Fruit fly (Drosophila melanogaster) whole organism, embryonic: Measurements from ENCODE around the gene CG4293.

Source experiments
- Blimp-1 ChIP-seq: fragments of 200-800 bp; sonication (Bioruptor generic); optimal IDR thresholded peaks from 3 replicates; lab custom pipeline; 2018; ENCODE audit warnings: missing biosample characterization, missing genetic modification characterization, mild to moderate bottlenecking, moderate library complexity, missing genetic modification reagents
- CG10209 ChIP-seq: fragments of 200-800 bp; sonication (Bioruptor generic); optimal IDR thresholded peaks from 3 replicates; lab custom pipeline; 2017; ENCODE audit warnings: missing biosample characterization, mild to moderate bottlenecking, missing genetic modification characterization, missing genetic modification reagents
- CG10543 ChIP-seq: fragments of 200-800 bp; sonication (Bioruptor generic); optimal IDR thresholded peaks from 3 replicates; lab custom pipeline; 2017; ENCODE audit warnings: missing biosample characterization, mild to moderate bottlenecking, missing genetic modification characterization, moderate library complexity
- CG12071 ChIP-seq: fragments of 200-800 bp; sonication (Bioruptor generic); optimal IDR thresholded peaks from 3 replicates; lab custom pipeline; 2018; ENCODE audit warnings: missing biosample characterization, mild to moderate bottlenecking, missing genetic modification characterization
- CG12104 ChIP-seq: fragments of 200-800 bp; sonication (Bioruptor generic); optimal IDR thresholded peaks from 3 replicates; lab custom pipeline; 2016; ENCODE audit warnings: missing biosample characterization, missing genetic modification characterization
- CG1233 ChIP-seq: fragments of 200-800 bp; sonication (Bioruptor generic); optimal IDR thresholded peaks from 4 replicates; lab custom pipeline; 2018; ENCODE audit warnings: missing biosample characterization, mild to moderate bottlenecking, missing genetic modification characterization
- CG12769 ChIP-seq: fragments of 200-800 bp; sonication (Bioruptor generic); optimal IDR thresholded peaks from 2 replicates; lab custom pipeline; 2019; ENCODE audit warnings: missing biosample characterization, mild to moderate bottlenecking, missing genetic modification characterization, moderate library complexity
- CG13296 ChIP-seq: fragments of 200-800 bp; sonication (Bioruptor generic); optimal IDR thresholded peaks from 3 replicates; lab custom pipeline; 2018; ENCODE audit warnings: missing biosample characterization, mild to moderate bottlenecking, missing genetic modification characterization
- CG15011 ChIP-seq: fragments of 200-800 bp; sonication (Bioruptor generic); optimal IDR thresholded peaks from 3 replicates; lab custom pipeline; 2018; ENCODE audit warnings: missing biosample characterization, mild to moderate bottlenecking, missing genetic modification characterization
- CG15269 ChIP-seq: fragments of 200-800 bp; sonication (Bioruptor generic); optimal IDR thresholded peaks from 2 replicates; lab custom pipeline; 2018; ENCODE audit warnings: missing biosample characterization, mild to moderate bottlenecking, missing genetic modification characterization, moderate library complexity
- CG1602 ChIP-seq: fragments of 200-800 bp; sonication (Bioruptor generic); optimal IDR thresholded peaks from 3 replicates; lab custom pipeline; 2016; ENCODE audit warnings: missing biosample characterization, missing genetic modification characterization
- CG1603 ChIP-seq: fragments of 200-800 bp; sonication (Bioruptor generic); optimal IDR thresholded peaks from 2 replicates; lab custom pipeline; 2019; ENCODE audit warnings: missing biosample characterization, mild to moderate bottlenecking, missing genetic modification characterization, moderate library complexity
- CG17359 ChIP-seq: fragments of 200-800 bp; sonication (Bioruptor generic); optimal IDR thresholded peaks from 3 replicates; lab custom pipeline; 2018; ENCODE audit warnings: missing biosample characterization, mild to moderate bottlenecking, missing genetic modification characterization, moderate library complexity
- CG17385 ChIP-seq: fragments of 200-800 bp; sonication (Bioruptor generic); optimal IDR thresholded peaks from 3 replicates; lab custom pipeline; 2018; ENCODE audit warnings: missing biosample characterization, mild to moderate bottlenecking, missing genetic modification characterization
- CG17568 ChIP-seq: fragments of 200-800 bp; sonication (Bioruptor generic); optimal IDR thresholded peaks from 2 replicates; lab custom pipeline; 2018; ENCODE audit warnings: missing biosample characterization, mild to moderate bottlenecking, missing genetic modification characterization, moderate library complexity
- CG18599 ChIP-seq: fragments of 200-800 bp; sonication (Bioruptor generic); optimal IDR thresholded peaks from 3 replicates; lab custom pipeline; 2017; ENCODE audit warnings: missing biosample characterization, missing genetic modification characterization, mild to moderate bottlenecking, moderate library complexity, missing genetic modification reagents
- CG2678 ChIP-seq: fragments of 200-800 bp; sonication (Bioruptor generic); optimal IDR thresholded peaks from 3 replicates; lab custom pipeline; 2019; ENCODE audit warnings: missing biosample characterization, mild to moderate bottlenecking, missing genetic modification characterization, moderate library complexity
- CG3281 ChIP-seq: fragments of 200-800 bp; sonication (Bioruptor generic); optimal IDR thresholded peaks from 3 replicates; lab custom pipeline; 2017; ENCODE audit warnings: missing biosample characterization, mild to moderate bottlenecking, missing genetic modification characterization
- CG5953 ChIP-seq: fragments of 200-800 bp; sonication (Bioruptor generic); IDR thresholded peaks from 2 replicates; pipeline ENCODE4 v1.3.6; 2022; ENCODE audit warnings: missing biosample characterization, missing genetic modification characterization
- CG6813 ChIP-seq: fragments of 200-800 bp; sonication (Bioruptor generic); optimal IDR thresholded peaks from 2 replicates; lab custom pipeline; 2017; ENCODE audit warnings: missing biosample characterization, missing genetic modification characterization, mild to moderate bottlenecking, moderate library complexity, missing genetic modification reagents
- CG6854 ChIP-seq: fragments of 200-800 bp; sonication (Bioruptor generic); optimal IDR thresholded peaks from 3 replicates; lab custom pipeline; 2017; ENCODE audit warnings: missing biosample characterization, mild to moderate bottlenecking, missing genetic modification characterization
- CG7271 ChIP-seq: fragments of 200-800 bp; sonication (Bioruptor generic); optimal IDR thresholded peaks from 2 replicates; lab custom pipeline; 2018; ENCODE audit warnings: missing biosample characterization, mild to moderate bottlenecking, missing genetic modification characterization, moderate library complexity
- CrebB ChIP-seq: fragments of 200-800 bp; sonication (Bioruptor generic); optimal IDR thresholded peaks from 3 replicates; lab custom pipeline; 2018; ENCODE audit warnings: missing biosample characterization, mild to moderate bottlenecking, missing genetic modification characterization
- D19B ChIP-seq: fragments of 200-800 bp; sonication (Bioruptor generic); optimal IDR thresholded peaks from 2 replicates; lab custom pipeline; 2017; ENCODE audit warnings: missing biosample characterization, mild to moderate bottlenecking, missing genetic modification characterization
- Fer1 ChIP-seq: fragments of 200-800 bp; sonication (Bioruptor generic); optimal IDR thresholded peaks from 2 replicates; lab custom pipeline; 2017; ENCODE audit warnings: missing biosample characterization, mild to moderate bottlenecking, missing genetic modification characterization
- HHEX ChIP-seq: fragments of 200-800 bp; sonication (Bioruptor generic); optimal IDR thresholded peaks from 3 replicates; lab custom pipeline; 2017; ENCODE audit warnings: missing biosample characterization, mild to moderate bottlenecking, missing genetic modification characterization, missing genetic modification reagents
- HmgZ ChIP-seq: fragments of 200-800 bp; sonication (Bioruptor generic); optimal IDR thresholded peaks from 2 replicates; lab custom pipeline; 2018; ENCODE audit warnings: missing biosample characterization, mild to moderate bottlenecking, missing genetic modification characterization
- Hmr ChIP-seq: fragments of 200-800 bp; sonication (Bioruptor generic); optimal IDR thresholded peaks from 3 replicates; lab custom pipeline; 2017; ENCODE audit warnings: mild to moderate bottlenecking, missing biosample characterization, missing genetic modification reagents, missing genetic modification characterization
- Med ChIP-seq: fragments of 200-800 bp; sonication (Bioruptor generic); peaks from one replicate; lab custom pipeline; 2016; ENCODE audit warnings: missing biosample characterization, missing genetic modification characterization, mild to moderate bottlenecking, inconsistent platforms, moderate library complexity
- Meics ChIP-seq: fragments of 200-800 bp; sonication (Bioruptor generic); optimal IDR thresholded peaks from 2 replicates; lab custom pipeline; 2017; ENCODE audit warnings: missing biosample characterization, mild to moderate bottlenecking, missing genetic modification characterization
- Nf-YB ChIP-seq: fragments of 200-800 bp; sonication (Bioruptor generic); optimal IDR thresholded peaks from 3 replicates; lab custom pipeline; 2019; ENCODE audit warnings: missing biosample characterization, mild to moderate bottlenecking, missing genetic modification characterization, moderate library complexity
- PHDP ChIP-seq: fragments of 200-800 bp; sonication (Bioruptor generic); optimal IDR thresholded peaks from 3 replicates; lab custom pipeline; 2018; ENCODE audit warnings: missing biosample characterization, mild to moderate bottlenecking, missing genetic modification characterization, moderate library complexity
- Poxn ChIP-seq: fragments of 200-800 bp; sonication (Bioruptor generic); IDR thresholded peaks from 2 replicates; pipeline ENCODE4 v1.3.6; 2022; ENCODE audit warnings: missing biosample characterization, missing genetic modification characterization
- Sin3A ChIP-seq: fragments of >200 bp; optimal IDR thresholded peaks from 2 replicates; lab custom pipeline; 2018
- caup ChIP-seq: fragments of 200-800 bp; sonication (Bioruptor generic); optimal IDR thresholded peaks from 3 replicates; lab custom pipeline; 2017; ENCODE audit warnings: missing biosample characterization, mild to moderate bottlenecking, missing genetic modification characterization, moderate library complexity; ENCODE audit not compliant: severe bottlenecking
- ci ChIP-seq: fragments of 200-800 bp; sonication (Bioruptor generic); IDR thresholded peaks from 3 replicates; pipeline ENCODE4 v1.3.6; 2022; ENCODE audit warnings: missing biosample characterization, missing genetic modification characterization
- crol ChIP-seq: fragments of 200-800 bp; sonication (Bioruptor generic); IDR thresholded peaks from 2 replicates; pipeline ENCODE4 v1.3.6; 2022; ENCODE audit warnings: missing biosample characterization, missing genetic modification characterization
- dati ChIP-seq: fragments of 200-800 bp; sonication (Bioruptor generic); IDR thresholded peaks from 2 replicates; pipeline ENCODE4 v1.3.6; 2022; ENCODE audit warnings: missing biosample characterization, missing genetic modification characterization
- exex ChIP-seq: fragments of 200-800 bp; sonication (Bioruptor generic); optimal IDR thresholded peaks from 4 replicates; lab custom pipeline; 2018; ENCODE audit warnings: missing biosample characterization, mild to moderate bottlenecking, missing genetic modification characterization, moderate library complexity
- fd3F ChIP-seq: fragments of 200-800 bp; sonication (Bioruptor generic); optimal IDR thresholded peaks from 2 replicates; lab custom pipeline; 2018; ENCODE audit warnings: missing biosample characterization, mild to moderate bottlenecking, missing genetic modification characterization, moderate library complexity
- gem ChIP-seq: fragments of 200-800 bp; sonication (Bioruptor generic); optimal IDR thresholded peaks from 2 replicates; lab custom pipeline; 2019; ENCODE audit warnings: missing biosample characterization, mild to moderate bottlenecking, missing genetic modification characterization, moderate library complexity
- lab ChIP-seq: fragments of 200-800 bp; sonication (Bioruptor generic); optimal IDR thresholded peaks from 3 replicates; lab custom pipeline; 2017; ENCODE audit warnings: missing biosample characterization, missing genetic modification characterization, mild to moderate bottlenecking, moderate library complexity, missing genetic modification reagents
- lilli ChIP-seq: fragments of 200-800 bp; sonication (Bioruptor generic); optimal IDR thresholded peaks from 3 replicates; lab custom pipeline; 2016; ENCODE audit warnings: missing biosample characterization, missing genetic modification characterization
- mirr ChIP-seq: fragments of 200-800 bp; sonication (Bioruptor generic); optimal IDR thresholded peaks from 3 replicates; lab custom pipeline; 2018; ENCODE audit warnings: missing biosample characterization, mild to moderate bottlenecking, missing genetic modification characterization
- run ChIP-seq: fragments of 200-800 bp; sonication (Bioruptor generic); optimal IDR thresholded peaks from 3 replicates; lab custom pipeline; 2018; ENCODE audit warnings: missing biosample characterization, mild to moderate bottlenecking, missing genetic modification characterization
- schlank ChIP-seq: fragments of 200-800 bp; sonication (Bioruptor generic); optimal IDR thresholded peaks from 2 replicates; lab custom pipeline; 2018; ENCODE audit warnings: missing biosample characterization, mild to moderate bottlenecking, missing genetic modification characterization
- sens ChIP-seq: fragments of 200-800 bp; sonication (Bioruptor generic); peaks from one replicate; lab custom pipeline; 2016; ENCODE audit warnings: missing biosample characterization, missing genetic modification characterization
- sob ChIP-seq: fragments of 200-800 bp; sonication (Bioruptor generic); IDR thresholded peaks from 2 replicates; pipeline ENCODE4 v1.3.6; 2022; ENCODE audit warnings: missing biosample characterization, missing genetic modification characterization
- unpg ChIP-seq: fragments of 200-800 bp; sonication (Bioruptor generic); optimal IDR thresholded peaks from 3 replicates; lab custom pipeline; 2018; ENCODE audit warnings: missing biosample characterization, mild to moderate bottlenecking, missing genetic modification characterization, moderate library complexity

Gene CG4293

dm6 chrX:515676-516075, 14.4 kb downstream of the CG4293 start:
- peak; percentile 18 for TF ChIP-seq schlank (tag; lab: Kevin White, UChicago)
- peak; percentile 82 for TF ChIP-seq Med (GFP tag; lab: Kevin White, UChicago)
- TF ChIP-seq mirr (GFP tag; lab: Kevin White, UChicago): peak; percentile 21
- peak; percentile 66 for TF ChIP-seq caup
- peak; percentile 69 for TF ChIP-seq CG6813 (GFP tag; lab: Kevin White, UChicago)
- peak; percentile 34 for TF ChIP-seq CG15269 (tag; lab: Kevin White, UChicago)
- TF ChIP-seq HHEX: peak; percentile 57
- TF ChIP-seq crol (GFP tag; lab: Robert Waterston, UW): no peak
- TF ChIP-seq lab (GFP tag; lab: Kevin White, UChicago): peak; percentile 78
- TF ChIP-seq unpg: peak; percentile 16
- TF ChIP-seq CG17359 (tag; lab: Kevin White, UChicago): peak; percentile 35
- TF ChIP-seq CG1602 (GFP tag; lab: Kevin White, UChicago): no peak
- TF ChIP-seq CG13296 (GFP tag; lab: Kevin White, UChicago): peak; percentile 54
- peak; percentile 40 for TF ChIP-seq fd3F (GFP tag; lab: Kevin White, UChicago)
- TF ChIP-seq lilli (GFP tag; lab: Kevin White, UChicago): no peak
- no peak for TF ChIP-seq exex (tag; lab: Kevin White, UChicago)
- peak; percentile 55 for TF ChIP-seq CG12769 (tag; lab: Kevin White, UChicago)
- TF ChIP-seq D19B (GFP tag; lab: Kevin White, UChicago): no peak
- TF ChIP-seq CG6854: peak; percentile 19
- no peak for TF ChIP-seq ci
- no peak for TF ChIP-seq CG17385 (GFP tag; lab: Kevin White, UChicago)
- TF ChIP-seq Nf-YB (GFP tag; lab: Kevin White, UChicago): no peak
- peak; percentile 36 for TF ChIP-seq Fer1 (GFP tag; lab: Kevin White, UChicago)
- peak; percentile 66 for TF ChIP-seq PHDP
- TF ChIP-seq CG1603 (tag; lab: Kevin White, UChicago): peak; percentile 21
- peak; percentile 71 for TF ChIP-seq sens (GFP tag; lab: Kevin White, UChicago)
- no peak for TF ChIP-seq CG5953 (GFP tag; lab: Robert Waterston, UW)
- peak; percentile 8 for TF ChIP-seq HmgZ (tag; lab: Kevin White, UChicago)
- TF ChIP-seq Sin3A (lab: Kevin White, UChicago): no peak
- peak; percentile 21; the same call in 1 of the 2 replicates for TF ChIP-seq sob
- peak; percentile 48 for TF ChIP-seq CG2678 (tag; lab: Kevin White, UChicago)
- peak; percentile 48 for TF ChIP-seq Meics (GFP tag; lab: Kevin White, UChicago)
- peak; percentile 36 for TF ChIP-seq gem (tag; lab: Kevin White, UChicago)
- TF ChIP-seq CG3281 (GFP tag; lab: Kevin White, UChicago): peak; percentile 43
- TF ChIP-seq CG15011 (GFP tag; lab: Kevin White, UChicago): peak; percentile 40
- TF ChIP-seq Poxn (GFP tag; lab: Robert Waterston, UW): no peak
- no peak for TF ChIP-seq run (tag; lab: Kevin White, UChicago)
- TF ChIP-seq CG17568 (GFP tag; lab: Kevin White, UChicago): peak; percentile 25
- TF ChIP-seq Hmr (GFP tag; lab: Kevin White, UChicago): peak; percentile 64
- no peak for TF ChIP-seq dati
- TF ChIP-seq CG1233 (GFP tag; lab: Kevin White, UChicago): peak; percentile 12
- no peak for TF ChIP-seq CG12104 (GFP tag; lab: Kevin White, UChicago)
- peak; percentile 28 for TF ChIP-seq CG12071
- TF ChIP-seq CG10209 (GFP tag; lab: Kevin White, UChicago): peak; percentile 16
- peak; percentile 32 for TF ChIP-seq Blimp-1 (GFP tag; lab: Kevin White, UChicago)
- no peak for TF ChIP-seq CG7271 (tag; lab: Kevin White, UChicago)
- peak; percentile 35 for TF ChIP-seq CrebB (tag; lab: Kevin White, UChicago)
- peak; percentile 44 for TF ChIP-seq CG18599 (GFP tag; lab: Kevin White, UChicago)
- peak; percentile 28 for TF ChIP-seq CG10543 (GFP tag; lab: Kevin White, UChicago)
